Fruit fly (Drosophila melanogaster) whole organism, embryonic: ENCODE measurements around the gene CG6961.

ENCODE experiments used
- Asciz ChIP-seq: fragments of 200-800 bp; sonication (Bioruptor generic); optimal IDR thresholded peaks from 2 replicates; lab custom pipeline; 2017; ENCODE audit warnings: missing biosample characterization, mild to moderate bottlenecking, missing genetic modification characterization, missing genetic modification reagents
- Atf3 ChIP-seq: fragments of 200-800 bp; sonication (Bioruptor generic); optimal IDR thresholded peaks from 3 replicates; lab custom pipeline; 2016; ENCODE audit warnings: missing biosample characterization, missing genetic modification characterization
- Awh ChIP-seq: fragments of 200-800 bp; sonication (Bioruptor generic); IDR thresholded peaks from 2 replicates; pipeline ENCODE4, ENCODE4 v1.3.6; 2022; ENCODE audit warnings: missing biosample characterization, missing genetic modification characterization
- CG10147 ChIP-seq: fragments of 200-800 bp; sonication (Bioruptor generic); optimal IDR thresholded peaks from 2 replicates; lab custom pipeline; 2019; ENCODE audit warnings: missing biosample characterization, mild to moderate bottlenecking, missing genetic modification characterization, moderate library complexity
- CG12236 ChIP-seq: fragments of 200-800 bp; sonication (Bioruptor generic); optimal IDR thresholded peaks from 2 replicates; lab custom pipeline; 2016; ENCODE audit warnings: missing biosample characterization, missing genetic modification characterization
- CG12769 ChIP-seq: fragments of 200-800 bp; sonication (Bioruptor generic); optimal IDR thresholded peaks from 2 replicates; lab custom pipeline; 2019; ENCODE audit warnings: missing biosample characterization, mild to moderate bottlenecking, missing genetic modification characterization, moderate library complexity
- CG13296 ChIP-seq: fragments of 200-800 bp; sonication (Bioruptor generic); optimal IDR thresholded peaks from 3 replicates; lab custom pipeline; 2018; ENCODE audit warnings: missing biosample characterization, mild to moderate bottlenecking, missing genetic modification characterization
- CG13424 ChIP-seq: fragments of 200-800 bp; sonication (Bioruptor generic); optimal IDR thresholded peaks from 2 replicates; lab custom pipeline; 2019; ENCODE audit warnings: missing biosample characterization, mild to moderate bottlenecking, missing genetic modification characterization, moderate library complexity
- CG13894 ChIP-seq: fragments of 200-800 bp; sonication (Bioruptor generic); optimal IDR thresholded peaks from 3 replicates; lab custom pipeline; 2018; ENCODE audit warnings: missing biosample characterization, mild to moderate bottlenecking, missing genetic modification characterization, moderate library complexity
- CG14710 ChIP-seq: fragments of 200-800 bp; sonication (Bioruptor generic); optimal IDR thresholded peaks from 3 replicates; lab custom pipeline; 2019; ENCODE audit warnings: missing biosample characterization, mild to moderate bottlenecking, missing genetic modification characterization, moderate library complexity
- CG17186 ChIP-seq: fragments of 200-800 bp; sonication (Bioruptor generic); optimal IDR thresholded peaks from 3 replicates; lab custom pipeline; 2017; ENCODE audit warnings: missing biosample characterization, missing genetic modification reagents, missing genetic modification characterization
- CG17612 ChIP-seq: fragments of 200-800 bp; sonication (Bioruptor generic); IDR thresholded peaks from 2 replicates; pipeline ENCODE4 v1.3.6; 2022; ENCODE audit warnings: missing biosample characterization, missing genetic modification characterization
- CG31224 ChIP-seq: fragments of 200-800 bp; sonication (Bioruptor generic); IDR thresholded peaks from 2 replicates; pipeline ENCODE4 v1.3.6; 2022; ENCODE audit warnings: missing biosample characterization, missing genetic modification characterization
- CG34224 ChIP-seq: fragments of 200-800 bp; sonication (Bioruptor generic); IDR thresholded peaks from 3 replicates; pipeline ENCODE4 v1.3.6; 2022; ENCODE audit warnings: missing biosample characterization, missing genetic modification characterization; ENCODE audit not compliant: partially characterized antibody
- CG4360 ChIP-seq: fragments of 200-800 bp; sonication (Bioruptor generic); IDR thresholded peaks from 2 replicates; pipeline ENCODE4 v1.3.6; 2022; ENCODE audit warnings: missing biosample characterization, missing genetic modification characterization
- CG4820 ChIP-seq: fragments of 200-800 bp; sonication (Bioruptor generic); optimal IDR thresholded peaks from 3 replicates; lab custom pipeline; 2016; ENCODE audit warnings: missing biosample characterization, missing genetic modification characterization
- CG5180 ChIP-seq: fragments of 200-800 bp; sonication (Bioruptor generic); optimal IDR thresholded peaks from 3 replicates; lab custom pipeline; 2017; ENCODE audit warnings: missing biosample characterization, missing genetic modification characterization, mild to moderate bottlenecking, moderate library complexity, missing genetic modification reagents
- CG7745 ChIP-seq: fragments of 200-800 bp; sonication (Bioruptor generic); optimal IDR thresholded peaks from 2 replicates; lab custom pipeline; 2018; ENCODE audit warnings: missing biosample characterization, mild to moderate bottlenecking, missing genetic modification characterization, moderate library complexity
- CG8290 ChIP-seq, 3 experiments: fragments of 200-800 bp; sonication (Bioruptor generic); optimal IDR thresholded peaks; 2 replicates each; lab custom pipeline; 2016 to 2019; ENCODE audit warnings: missing biosample characterization in 3 of 3, missing genetic modification characterization in 3 of 3, mild to moderate bottlenecking in 2 of 3, moderate library complexity in 1 of 3
- CTCF ChIP-seq: fragments of 200-800 bp; sonication (Bioruptor generic); optimal IDR thresholded peaks from 2 replicates; lab custom pipeline; 2017; ENCODE audit warnings: missing biosample characterization, mild to moderate bottlenecking, missing genetic modification characterization, moderate library complexity
- Deaf1 ChIP-seq: fragments of 200-800 bp; optimal IDR thresholded peaks from 3 replicates; lab custom pipeline; 2019; ENCODE audit warnings: missing biosample characterization, mild to moderate bottlenecking, missing genetic modification characterization, moderate library complexity
- Dp ChIP-seq: fragments of 200-800 bp; sonication (Bioruptor generic); optimal IDR thresholded peaks from 2 replicates; lab custom pipeline; 2018; ENCODE audit warnings: missing biosample characterization, mild to moderate bottlenecking, missing genetic modification characterization, moderate library complexity
- ERR ChIP-seq: fragments of 200-800 bp; sonication (Bioruptor generic); optimal IDR thresholded peaks from 2 replicates; lab custom pipeline; 2016; ENCODE audit warnings: missing biosample characterization, missing genetic modification characterization
- Ets65A ChIP-seq: fragments of 200-800 bp; sonication (Bioruptor generic); peaks from one replicate; lab custom pipeline; 2016; ENCODE audit warnings: missing biosample characterization, missing genetic modification characterization
- Hey ChIP-seq: fragments of 200-800 bp; sonication (Bioruptor generic); optimal IDR thresholded peaks from 3 replicates; lab custom pipeline; 2018; ENCODE audit warnings: missing biosample characterization, mild to moderate bottlenecking, missing genetic modification characterization
- Med ChIP-seq: fragments of 200-800 bp; sonication (Bioruptor generic); peaks from one replicate; lab custom pipeline; 2016; ENCODE audit warnings: missing biosample characterization, missing genetic modification characterization, mild to moderate bottlenecking, inconsistent platforms, moderate library complexity
- Mes4 ChIP-seq: fragments of 200-800 bp; sonication (Bioruptor generic); optimal IDR thresholded peaks from 2 replicates; lab custom pipeline; 2016; ENCODE audit warnings: missing biosample characterization, missing genetic modification characterization
- Ptx1 ChIP-seq: fragments of 200-800 bp; sonication (Bioruptor generic); IDR thresholded peaks from 2 replicates; pipeline ENCODE4 v1.3.6; 2022; ENCODE audit warnings: missing biosample characterization, missing genetic modification characterization
- Sox100B ChIP-seq: fragments of 200-800 bp; sonication (Bioruptor generic); optimal IDR thresholded peaks from 3 replicates; lab custom pipeline; 2018; ENCODE audit warnings: missing biosample characterization, mild to moderate bottlenecking, missing genetic modification characterization
- Sry-δ ChIP-seq: fragments of 200-800 bp; sonication (Bioruptor generic); optimal IDR thresholded peaks from 2 replicates; lab custom pipeline; 2016; ENCODE audit warnings: missing biosample characterization, missing genetic modification characterization
- Trl ChIP-seq, 3 experiments: fragments of >200 bp in 2 of 3; fragments of 200-800 bp in 1 of 3; sonication (Bioruptor generic) in 1 of 3; optimal IDR thresholded peaks; 2 replicates in 1 of 3; 3 replicates in 2 of 3; lab custom pipeline; 2016 to 2017; ENCODE audit warnings: missing biosample characterization in 1 of 3, missing genetic modification characterization in 1 of 3
- YL-1 ChIP-seq: fragments of 200-800 bp; sonication (Bioruptor generic); optimal IDR thresholded peaks from 3 replicates; lab custom pipeline; 2017; ENCODE audit warnings: missing biosample characterization, mild to moderate bottlenecking, missing genetic modification characterization
- ab ChIP-seq: fragments of 200-800 bp; sonication (Bioruptor generic); optimal IDR thresholded peaks from 2 replicates; lab custom pipeline; 2016; ENCODE audit warnings: missing biosample characterization, missing genetic modification characterization
- abd-A ChIP-seq: fragments of 200-800 bp; sonication (Bioruptor generic); optimal IDR thresholded peaks from 3 replicates; lab custom pipeline; 2019; ENCODE audit warnings: missing biosample characterization, mild to moderate bottlenecking, missing genetic modification characterization, moderate library complexity
- ato ChIP-seq: fragments of 200-800 bp; sonication (Bioruptor generic); IDR thresholded peaks from 2 replicates; pipeline ENCODE4 v1.3.6; 2022; ENCODE audit warnings: missing biosample characterization, missing genetic modification characterization; ENCODE audit not compliant: partially characterized antibody
- cg ChIP-seq: fragments of 200-800 bp; sonication (Bioruptor generic); optimal IDR thresholded peaks from 3 replicates; lab custom pipeline; 2019; ENCODE audit warnings: missing biosample characterization, mild to moderate bottlenecking, missing genetic modification characterization, moderate library complexity
- chinmo ChIP-seq: fragments of 200-800 bp; sonication (Bioruptor generic); IDR thresholded peaks from 4 replicates; pipeline ENCODE4 v1.3.6; 2022; ENCODE audit warnings: missing biosample characterization, missing genetic modification characterization; ENCODE audit not compliant: partially characterized antibody
- en ChIP-seq: fragments of 200-800 bp; sonication (Bioruptor generic); optimal IDR thresholded peaks from 2 replicates; lab custom pipeline; 2016; ENCODE audit warnings: missing biosample characterization, missing genetic modification characterization
- gsb-n ChIP-seq: fragments of 200-800 bp; sonication (Bioruptor generic); optimal IDR thresholded peaks from 3 replicates; lab custom pipeline; 2018; ENCODE audit warnings: missing biosample characterization, mild to moderate bottlenecking, missing genetic modification characterization
- h ChIP-seq: fragments of >200 bp; optimal IDR thresholded peaks from 2 replicates; lab custom pipeline; 2017
- ken ChIP-seq: fragments of 200-800 bp; sonication (Bioruptor generic); IDR thresholded peaks from 3 replicates; pipeline ENCODE4 v1.3.6; 2022; ENCODE audit warnings: missing biosample characterization, missing genetic modification characterization
- pb ChIP-seq: fragments of 200-800 bp; sonication (Bioruptor generic); optimal IDR thresholded peaks from 3 replicates; lab custom pipeline; 2016; ENCODE audit warnings: missing biosample characterization, missing genetic modification characterization
- sr ChIP-seq: fragments of 200-800 bp; sonication (Bioruptor generic); IDR thresholded peaks from 3 replicates; pipeline ENCODE4 v1.3.6; 2022; ENCODE audit warnings: missing biosample characterization, missing genetic modification characterization
- tio ChIP-seq: fragments of 200-800 bp; sonication (Bioruptor generic); optimal IDR thresholded peaks from 2 replicates; lab custom pipeline; 2017; ENCODE audit warnings: missing biosample characterization, missing genetic modification characterization, inconsistent platforms
- usp ChIP-seq: fragments of >200 bp; optimal IDR thresholded peaks from 2 replicates; lab custom pipeline; 2017; ENCODE audit warnings: missing biosample characterization, missing genetic modification characterization

CG6961 gene

DNA sequence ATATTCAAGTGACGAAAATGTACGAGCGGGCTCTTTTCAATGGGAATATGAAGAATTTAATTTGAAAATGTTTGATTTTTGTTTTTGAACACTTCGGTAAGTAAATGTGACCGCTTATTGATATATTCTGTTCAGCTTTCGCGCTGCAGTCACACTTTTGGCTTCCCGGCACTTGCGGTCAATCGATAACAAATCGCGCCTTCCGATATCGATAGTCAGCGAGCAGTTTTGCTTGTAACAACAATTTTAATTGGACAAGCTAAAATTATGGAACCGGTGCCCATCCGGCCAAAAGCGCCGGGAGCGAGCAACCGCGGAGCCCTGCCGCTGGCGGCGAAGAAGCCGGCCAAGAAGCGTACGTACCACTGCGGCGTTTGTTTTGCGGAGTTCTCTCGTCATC, 42.4 kb upstream of the CG6961 start, which contains the start of gene CG7101 (continued):
- TF ChIP-seq CG13424, result no peak
- peak; percentile 28 for TF ChIP-seq CG14710
- TF ChIP-seq CG12236 (GFP tag; lab: Kevin White, UChicago), result no peak
- peak; percentile 46 for TF ChIP-seq CG17186 (GFP tag; lab: Kevin White, UChicago)
- TF ChIP-seq ken (GFP tag; lab: Robert Waterston, UW), result no peak
- no peak for TF ChIP-seq CG7745 (tag; lab: Kevin White, UChicago)
- peak; percentile 73; the same call in 2 of the 3 replicates for TF ChIP-seq CG34224 (GFP tag; lab: Robert Waterston, UW)
- TF ChIP-seq pb (GFP tag; lab: Kevin White, UChicago), result no peak
- TF ChIP-seq Mes4 (GFP tag; lab: Kevin White, UChicago), result no peak
- no peak for TF ChIP-seq usp
- TF ChIP-seq YL-1 (GFP tag; lab: Kevin White, UChicago), result peak; percentile 6
- no peak for TF ChIP-seq tio (GFP tag; lab: Kevin White, UChicago)
- no peak for TF ChIP-seq CG5180 (GFP tag; lab: Kevin White, UChicago)
- TF ChIP-seq CG13296 (GFP tag; lab: Kevin White, UChicago), result no peak
- TF ChIP-seq Hey (tag; lab: Kevin White, UChicago), result no peak
- no peak for TF ChIP-seq gsb-n (tag; lab: Kevin White, UChicago)
- TF ChIP-seq CTCF (GFP tag; lab: Kevin White, UChicago), result peak; percentile 19
- no peak for TF ChIP-seq Asciz (GFP tag; lab: Kevin White, UChicago)
- TF ChIP-seq Atf3 (GFP tag; lab: Kevin White, UChicago), result no peak
- TF ChIP-seq ab (GFP tag; lab: Kevin White, UChicago), result no peak

- peak; percentile 96 for TF ChIP-seq CG8290 (GFP tag; optimal IDR thresholded peaks at IDR 0.05; lab: Kevin White, UChicago)
- TF ChIP-seq CG8290 (tag; optimal IDR thresholded peaks at IDR 0.05; lab: Kevin White, UChicago), result peak; percentile 78 to 99
- no peak for TF ChIP-seq ERR (GFP tag; lab: Kevin White, UChicago)
- TF ChIP-seq CG10147 (GFP tag; lab: Kevin White, UChicago), result no peak
- TF ChIP-seq CG12769 (tag; lab: Kevin White, UChicago), result no peak
- peak; percentile 77 for TF ChIP-seq CG17612 (GFP tag; lab: Robert Waterston, UW)
- no peak for TF ChIP-seq CG4820
- no peak for TF ChIP-seq Sox100B (GFP tag; lab: Kevin White, UChicago)
These were observed 26.9 kb upstream of the CG6961 start for dm6 chrX:18814944-18815343.

- peak; percentile 70 for TF ChIP-seq cg (GFP tag; lab: Kevin White, UChicago)
- TF ChIP-seq h (lab: Kevin White, UChicago), result no peak
- 0 out of 4 replicates have a peak, but pooled peaks have one; percentile 20 for TF ChIP-seq chinmo (GFP tag; lab: Robert Waterston, UW)
- TF ChIP-seq abd-A (tag; lab: Kevin White, UChicago), result peak; percentile 3
- TF ChIP-seq en (GFP tag; lab: Kevin White, UChicago), result no peak
- TF ChIP-seq sr (GFP tag; lab: Robert Waterston, UW), result peak; percentile 8; the same call in 1 of the 3 replicates
- peak in 1 of 2 experiments; percentile 32 for TF ChIP-seq Trl (optimal IDR thresholded peaks at IDR 0.05; lab: Kevin White, UChicago)
- no peak for TF ChIP-seq Trl (GFP tag; optimal IDR thresholded peaks at IDR 0.05; lab: Kevin White, UChicago)
- no peak for TF ChIP-seq Sry-δ
- TF ChIP-seq Ptx1, result no peak
- peak; percentile 22 for TF ChIP-seq Ets65A (GFP tag; lab: Kevin White, UChicago)
- peak; percentile 9 for TF ChIP-seq CG12769 (tag; lab: Kevin White, UChicago)
- TF ChIP-seq CG13894 (tag; lab: Kevin White, UChicago), result peak; percentile 4
- no peak for TF ChIP-seq Awh (GFP tag; lab: Robert Waterston, UW)
- TF ChIP-seq CG31224 (GFP tag; lab: Robert Waterston, UW), result no peak
- no peak for TF ChIP-seq Dp
- peak; percentile 71 for TF ChIP-seq CG4360 (GFP tag; lab: Robert Waterston, UW)
- no peak for TF ChIP-seq CG8290 (GFP tag; optimal IDR thresholded peaks at IDR 0.05; lab: Kevin White, UChicago)
- peak in 1 of 2 experiments; percentile 14 for TF ChIP-seq CG8290 (tag; optimal IDR thresholded peaks at IDR 0.05; lab: Kevin White, UChicago)
- TF ChIP-seq ato (GFP tag; lab: Robert Waterston, UW), result no peak
- peak; percentile 6 for TF ChIP-seq Deaf1 (tag; lab: Kevin White, UChicago)
- TF ChIP-seq Med (GFP tag; lab: Kevin White, UChicago), result peak; percentile 42
These were observed 26.4 kb upstream of the CG6961 start for dm6 chrX:18814373-18814772.
